Fruit fly (Drosophila melanogaster): ENCODE data around the gene CG10038.
A peak's percentile ranks its signal among the peaks of the same experiment; 100 is the strongest.

CG10038 gene

dm6 chr3R:12361962-12362497 is 11.6 kb upstream of the CG10038 start:
- TF ChIP-seq Rel (GFP tag; optimal IDR thresholded peaks at IDR 0.05) (no peak), Rel (tag; optimal IDR thresholded peaks at IDR 0.05) (no peak)

DNA sequence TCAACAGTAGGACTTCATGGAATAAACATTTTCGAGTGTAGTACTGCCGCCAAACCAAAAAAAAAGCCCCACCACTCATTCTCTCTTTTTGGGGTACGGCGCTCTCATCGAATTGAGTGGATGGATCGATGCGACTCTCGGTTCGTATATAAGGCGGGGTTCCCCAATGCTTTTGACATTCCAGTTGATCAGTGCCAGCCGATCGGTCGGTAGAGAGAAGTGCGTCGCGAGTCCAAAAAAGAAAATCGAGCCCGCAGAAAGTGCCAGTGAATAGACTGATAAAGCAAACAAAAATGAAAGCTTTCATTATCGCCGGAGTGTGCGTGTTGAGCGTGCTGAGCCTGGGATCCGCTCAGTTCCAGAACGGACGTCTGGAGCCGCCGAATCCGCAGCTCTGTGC is 9.4 kb upstream of the CG10038 start, which contains the start of gene CG4115:
CG4115 (plus strand) TSS at position 172 of the 400 bp plus-strand sequence.
- TF ChIP-seq foxo (GFP tag; optimal IDR thresholded peaks at IDR 0.05) (no peak), Dif (GFP tag; optimal IDR thresholded peaks at IDR 0.05; ENCODE audit: partially characterized antibody) (peak; percentile 20), Myc (optimal IDR thresholded peaks at IDR 0.05) (no peak), Jra (GFP tag; optimal IDR thresholded peaks at IDR 0.05) (no peak), tai (GFP tag; optimal IDR thresholded peaks at IDR 0.05) (no peak), usp (GFP tag; optimal IDR thresholded peaks at IDR 0.05) (no peak), Rel (GFP tag; optimal IDR thresholded peaks at IDR 0.05) (no peak), Rel (tag; optimal IDR thresholded peaks at IDR 0.05) (peak; percentile 94), h (GFP tag; optimal IDR thresholded peaks at IDR 0.05) (no peak), rgr (GFP tag; optimal IDR thresholded peaks at IDR 0.05) (no peak), fru (GFP tag; optimal IDR thresholded peaks at IDR 0.05) (no peak), dsf (GFP tag; optimal IDR thresholded peaks at IDR 0.05; ENCODE audit: borderline replicate concordance) (no peak), OdsH (GFP tag; optimal IDR thresholded peaks at IDR 0.05) (no peak), woc (GFP tag; optimal IDR thresholded peaks at IDR 0.05) (peak; percentile 15), lola (GFP tag; optimal IDR thresholded peaks at IDR 0.05) (no peak), Hnf4 (GFP tag; optimal IDR thresholded peaks at IDR 0.05) (no peak)

dm6 chr3R:12356044-12356443 is 5.6 kb upstream of the CG10038 start, which contains the start of gene MBD-R2:
Gene MBD-R2 (minus strand): TSS chr3R:12356265.
- TF ChIP-seq Hnf4 (GFP tag; optimal IDR thresholded peaks at IDR 0.05) (no peak), Dfd (GFP tag; optimal IDR thresholded peaks at IDR 0.05) (no peak), Rel (GFP tag; optimal IDR thresholded peaks at IDR 0.05) (no peak), Rel (tag; optimal IDR thresholded peaks at IDR 0.05) (peak; percentile 22), sage (GFP tag; optimal IDR thresholded peaks at IDR 0.05) (peak; percentile 12)

DNA sequence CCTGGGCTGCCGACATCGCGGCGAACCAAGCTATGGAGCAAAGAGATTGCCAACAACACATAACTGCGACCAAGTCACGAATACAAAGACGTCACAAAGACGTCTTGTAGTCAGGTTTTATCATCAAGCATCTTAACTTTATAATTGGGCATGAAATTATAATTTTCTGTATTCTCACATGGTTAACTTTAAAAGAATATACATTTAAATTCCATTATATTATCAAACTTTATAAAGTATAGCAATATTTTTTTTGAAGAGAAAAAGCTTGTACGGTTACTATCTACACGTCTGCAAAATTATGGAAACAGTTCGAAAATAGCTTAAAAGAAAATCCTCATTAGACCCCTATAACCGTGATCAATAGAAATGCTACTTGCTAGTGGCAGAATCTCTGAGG is 1.6 kb upstream of the CG10038 start, which contains the start of gene CG10041:
CG10041 (minus strand) TSS at position 101 of the 400 bp plus-strand sequence.
- TF ChIP-seq dsf (GFP tag; optimal IDR thresholded peaks at IDR 0.05; ENCODE audit: borderline replicate concordance) (no peak), HLH106 (tag; optimal IDR thresholded peaks at IDR 0.05) (no peak), Jra (GFP tag; optimal IDR thresholded peaks at IDR 0.05) (no peak), ey (GFP tag; optimal IDR thresholded peaks at IDR 0.05) (no peak), CrebA (GFP tag; optimal IDR thresholded peaks at IDR 0.05; ENCODE audit: borderline replicate concordance) (no peak), foxo (GFP tag; optimal IDR thresholded peaks at IDR 0.05) (no peak), dmrt93B (GFP tag; optimal IDR thresholded peaks at IDR 0.05) (no peak), h (GFP tag; optimal IDR thresholded peaks at IDR 0.05) (no peak), br (GFP tag; optimal IDR thresholded peaks at IDR 0.05) (no peak), Hnf4 (GFP tag; optimal IDR thresholded peaks at IDR 0.05) (no peak), lola (GFP tag; optimal IDR thresholded peaks at IDR 0.05) (no peak), usp (GFP tag; optimal IDR thresholded peaks at IDR 0.05) (no peak), OdsH (GFP tag; optimal IDR thresholded peaks at IDR 0.05) (no peak), Rel (GFP tag; optimal IDR thresholded peaks at IDR 0.05) (no peak), Rel (tag; optimal IDR thresholded peaks at IDR 0.05) (no peak), fru (GFP tag; optimal IDR thresholded peaks at IDR 0.05) (no peak), GATAd (GFP tag; optimal IDR thresholded peaks at IDR 0.05) (no peak), sv (GFP tag; optimal IDR thresholded peaks at IDR 0.05) (no peak), woc (GFP tag; optimal IDR thresholded peaks at IDR 0.05) (no peak), Vsx2 (GFP tag; optimal IDR thresholded peaks at IDR 0.05; ENCODE audit: partially characterized antibody) (no peak)

DNA sequence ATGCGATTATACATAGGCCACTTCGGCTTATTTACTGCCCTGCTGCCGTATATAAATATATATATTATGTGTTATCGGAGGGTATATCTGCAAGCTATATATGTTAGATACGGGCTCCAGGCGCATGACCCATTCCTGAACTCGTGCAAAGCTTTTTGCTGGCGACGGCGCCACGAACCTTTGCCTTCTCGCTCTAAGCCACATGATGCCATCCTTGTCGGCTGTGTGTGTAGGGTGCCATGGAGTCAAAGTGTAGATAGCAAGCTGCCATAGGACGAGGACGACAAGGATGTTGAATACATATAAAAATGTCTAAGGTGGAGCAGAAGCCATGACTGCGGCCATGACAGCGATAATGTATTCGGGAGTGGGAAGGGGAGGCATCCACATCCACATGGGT is 2.8 kb downstream of the CG10038 start:
- TF ChIP-seq GATAd (GFP tag; optimal IDR thresholded peaks at IDR 0.05) (no peak), Jra (GFP tag; optimal IDR thresholded peaks at IDR 0.05) (no peak), dsf (GFP tag; optimal IDR thresholded peaks at IDR 0.05; ENCODE audit: borderline replicate concordance) (no peak), Abd-B (GFP tag; optimal IDR thresholded peaks at IDR 0.05) (no peak), Hr78 (GFP tag; optimal IDR thresholded peaks at IDR 0.05) (no peak), dl (GFP tag; optimal IDR thresholded peaks at IDR 0.05; ENCODE audit: insufficient read depth in 1 of 2, partially characterized antibody in 2 of 2) (no peak), CrebA (GFP tag; optimal IDR thresholded peaks at IDR 0.05; ENCODE audit: borderline replicate concordance) (no peak), rgr (GFP tag; optimal IDR thresholded peaks at IDR 0.05) (no peak), Hr83 (GFP tag; optimal IDR thresholded peaks at IDR 0.05; ENCODE audit: poor library complexity, severe bottlenecking) (no peak), Sp1 (GFP tag; optimal IDR thresholded peaks at IDR 0.05) (no peak), N (GFP tag; optimal IDR thresholded peaks at IDR 0.05) (no peak), Mio (GFP tag; optimal IDR thresholded peaks at IDR 0.05) (no peak), pan (optimal IDR thresholded peaks at IDR 0.05) (no peak), fru (GFP tag; optimal IDR thresholded peaks at IDR 0.05) (no peak), lola (GFP tag; optimal IDR thresholded peaks at IDR 0.05) (no peak), Dif (GFP tag; optimal IDR thresholded peaks at IDR 0.05; ENCODE audit: partially characterized antibody) (no peak), Myc (optimal IDR thresholded peaks at IDR 0.05) (no peak), Hnf4 (GFP tag; optimal IDR thresholded peaks at IDR 0.05) (no peak), sage (GFP tag; optimal IDR thresholded peaks at IDR 0.05) (no peak), tai (GFP tag; optimal IDR thresholded peaks at IDR 0.05) (no peak)

All from whole organism, wandering third instar larva.